Fruit fly (Drosophila melanogaster): ENCODE results near the gene CG14662.
A peak's percentile ranks its signal among the peaks of the same experiment; 100 is the strongest.

The CG14662 gene

dm6 chr3R:4970415-4971140 lies 13.5 kb downstream of the CG14662 start (continued):
- peak; percentile 72 for TF ChIP-seq Dad (GFP tag; optimal IDR thresholded peaks at IDR 0.05)
- no peak for TF ChIP-seq Dref (GFP tag; IDR thresholded peaks at IDR 0.05)
- TF ChIP-seq shn (GFP tag; optimal IDR thresholded peaks at IDR 0.05) = peak; percentile 70
- TF ChIP-seq Stat92E (GFP tag; optimal IDR thresholded peaks at IDR 0.05) = no peak
- no peak for TF ChIP-seq Hr78 (GFP tag; optimal IDR thresholded peaks at IDR 0.05)
- TF ChIP-seq Blimp-1 (GFP tag; optimal IDR thresholded peaks at IDR 0.05) = peak; percentile 80
- peak; percentile 83 for TF ChIP-seq Rfx (GFP tag; IDR thresholded peaks at IDR 0.05)
- peak; percentile 21 for TF ChIP-seq CG2116 (GFP tag; optimal IDR thresholded peaks at IDR 0.05)
- no peak for TF ChIP-seq CG12219 (GFP tag; optimal IDR thresholded peaks at IDR 0.05)
- no peak for TF ChIP-seq Adf1 (GFP tag; IDR thresholded peaks at IDR 0.05)
- peak; percentile 26 for TF ChIP-seq Spps (tag; optimal IDR thresholded peaks at IDR 0.05)
- TF ChIP-seq Gsc (GFP tag; IDR thresholded peaks at IDR 0.05) = no peak
- no peak for TF ChIP-seq CG30431 (GFP tag; optimal IDR thresholded peaks at IDR 0.05)
- no peak for TF ChIP-seq wdn (GFP tag; IDR thresholded peaks at IDR 0.05)
- no peak for TF ChIP-seq CG12104 (GFP tag; optimal IDR thresholded peaks at IDR 0.05)
- peak; percentile 54 for TF ChIP-seq CG7786 (GFP tag; optimal IDR thresholded peaks at IDR 0.05)
- peak; percentile 39 for TF ChIP-seq CG4820 (GFP tag; optimal IDR thresholded peaks at IDR 0.05)
- peak; percentile 38; the same call in 2 of the 3 replicates for TF ChIP-seq row (GFP tag; IDR thresholded peaks at IDR 0.05)
- TF ChIP-seq C15 (GFP tag; IDR thresholded peaks at IDR 0.05) = 0 out of 3 replicates have a peak, but pooled peaks have one; percentile 10
- TF ChIP-seq CG33213 (GFP tag; optimal IDR thresholded peaks at IDR 0.05) = peak; percentile 83
- TF ChIP-seq CG14014 (GFP tag; IDR thresholded peaks at IDR 0.05) = peak; percentile 49; the same call in 1 of the 2 replicates
- peak; percentile 66 for TF ChIP-seq NC2β (GFP tag; optimal IDR thresholded peaks at IDR 0.05)
- TF ChIP-seq CHES-1-like (GFP tag; optimal IDR thresholded peaks at IDR 0.05) = peak; percentile 53
- no peak for TF ChIP-seq CG6175 (GFP tag; IDR thresholded peaks at IDR 0.05)
- peak; percentile 73 for TF ChIP-seq vvl (GFP tag; IDR thresholded peaks at IDR 0.05)
- TF ChIP-seq CG12942 (GFP tag; optimal IDR thresholded peaks at IDR 0.05) = peak; percentile 53
- TF ChIP-seq pho (GFP tag; optimal IDR thresholded peaks at IDR 0.05) = peak; percentile 77
- TF ChIP-seq Hand (GFP tag; optimal IDR thresholded peaks at IDR 0.05) = no peak
- peak; percentile 3 for TF ChIP-seq CG18262 (tag; optimal IDR thresholded peaks at IDR 0.05)
- TF ChIP-seq Mad (GFP tag; optimal IDR thresholded peaks at IDR 0.05) = peak; percentile 44
- TF ChIP-seq CG3726 (GFP tag; IDR thresholded peaks at IDR 0.05) = no peak
- TF ChIP-seq Atf-2 (GFP tag; optimal IDR thresholded peaks at IDR 0.05) = peak; percentile 70
- no peak for TF ChIP-seq fd3F (GFP tag; optimal IDR thresholded peaks at IDR 0.05)
- TF ChIP-seq TFAM (GFP tag; optimal IDR thresholded peaks at IDR 0.05) = no peak
- no peak for TF ChIP-seq BtbVII (GFP tag; optimal IDR thresholded peaks at IDR 0.05)
- TF ChIP-seq CG9817 (tag; optimal IDR thresholded peaks at IDR 0.05) = peak; percentile 67
- no peak for TF ChIP-seq CG43689 (GFP tag; IDR thresholded peaks at IDR 0.05)
- peak; percentile 80 for TF ChIP-seq pum (GFP tag; optimal IDR thresholded peaks at IDR 0.05)
- TF ChIP-seq Vsx1 (GFP tag; optimal IDR thresholded peaks at IDR 0.05) = no peak
- TF ChIP-seq ken (GFP tag; IDR thresholded peaks at IDR 0.05) = peak; percentile 64; the same call in 2 of the 3 replicates
- TF ChIP-seq ERR (GFP tag; optimal IDR thresholded peaks at IDR 0.05) = no peak
- 0 out of 2 replicates have a peak, but pooled peaks have one; percentile 33 for TF ChIP-seq peb (GFP tag; IDR thresholded peaks at IDR 0.05)
- peak; percentile 63; the same call in 1 of the 2 replicates for TF ChIP-seq CG6272 (GFP tag; IDR thresholded peaks at IDR 0.05)
- peak; percentile 31 for TF ChIP-seq eyg (GFP tag; optimal IDR thresholded peaks at IDR 0.05)
- peak; percentile 86 for TF ChIP-seq CG32532 (GFP tag; IDR thresholded peaks at IDR 0.05)
- no peak for TF ChIP-seq corto (GFP tag; optimal IDR thresholded peaks at IDR 0.05)
- peak; percentile 83 for TF ChIP-seq CG9876 (GFP tag; optimal IDR thresholded peaks at IDR 0.05)
- peak; percentile 61 for TF ChIP-seq lilli (GFP tag; optimal IDR thresholded peaks at IDR 0.05)
- peak; percentile 76 for TF ChIP-seq Ptx1 (GFP tag; IDR thresholded peaks at IDR 0.05)
- TF ChIP-seq CG8765 (GFP tag; IDR thresholded peaks at IDR 0.05) = peak; percentile 44; the same call in 1 of the 2 replicates
